Worm (Caenorhabditis elegans) whole organism, L4 larva: Measurements from ENCODE around the gene rig-3.
A peak's percentile ranks its signal among the peaks of the same experiment; 100 is the strongest.

ENCODE experiments used
- F26F4.8 ChIP-seq: fragments of 200-800 bp; sonication (Bioruptor generic); conservative IDR thresholded peaks from 2 replicates; pipeline ENCODE4 v1.3.6; 2022; ENCODE audit warnings: missing genetic modification characterization, missing compliant biosample characterization
- F37D6.2 ChIP-seq: sonication (generic microtip); optimal IDR thresholded peaks from 2 replicates; lab custom pipeline; 2016; ENCODE audit warnings: mild to moderate bottlenecking, missing genetic modification characterization, missing compliant biosample characterization
- T20F7.1 ChIP-seq: fragments of 200-800 bp; sonication (Bioruptor generic); optimal IDR thresholded peaks from 2 replicates; lab custom pipeline; 2018; ENCODE audit warnings: mild to moderate bottlenecking, missing genetic modification characterization, missing compliant biosample characterization
- T26A8.4 ChIP-seq: fragments of 200-800 bp; sonication (Bioruptor generic); IDR thresholded peaks from 2 replicates; pipeline ENCODE4 v1.3.6; 2022; ENCODE audit warnings: missing genetic modification characterization, missing compliant biosample characterization
- Y105C5A.15 ChIP-seq: fragments of 200-800 bp; sonication (Bioruptor generic); IDR thresholded peaks from 2 replicates; pipeline ENCODE4 v1.3.6; 2022; ENCODE audit warnings: missing genetic modification characterization, missing compliant biosample characterization
- ZK337.2 ChIP-seq: fragments of 200-800 bp; sonication (Bioruptor generic); IDR thresholded peaks from 2 replicates; pipeline ENCODE4 v1.3.6; 2022; ENCODE audit warnings: missing genetic modification reagents, missing genetic modification characterization, missing compliant biosample characterization
- aha-1 ChIP-seq: fragments of 150-350 bp; peaks from one replicate; lab custom pipeline; 2014; ENCODE audit warnings: missing biosample characterization, missing genetic modification characterization
- arid-1 ChIP-seq: fragments of 200-800 bp; sonication (Bioruptor generic); conservative IDR thresholded peaks from 2 replicates; pipeline ENCODE4 v1.3.6; 2022; ENCODE audit warnings: missing genetic modification reagents, missing genetic modification characterization, missing compliant biosample characterization
- ctbp-1 ChIP-seq: fragments of 200-800 bp; sonication (Bioruptor generic); IDR thresholded peaks from 2 replicates; pipeline ENCODE4 v1.3.6; 2022; ENCODE audit warnings: missing genetic modification reagents, missing genetic modification characterization, missing compliant biosample characterization
- daf-16 ChIP-seq, 3 experiments: sonication (generic microtip); optimal IDR thresholded peaks; 2 replicates each; lab custom pipeline; 2016 to 2017; ENCODE audit warnings: missing genetic modification characterization in 3 of 3, missing genetic modification reagents in 3 of 3, mild to moderate bottlenecking in 2 of 3, missing compliant biosample characterization in 2 of 3, missing biosample characterization in 1 of 3, moderate library complexity in 1 of 3
- daf-19 ChIP-seq: fragments of 200-800 bp; sonication (Bioruptor generic); conservative IDR thresholded peaks from 2 replicates; pipeline ENCODE4 v1.3.6; 2022; ENCODE audit warnings: missing genetic modification characterization, missing compliant biosample characterization
- daf-8 ChIP-seq: fragments of 200-800 bp; sonication (Bioruptor generic); IDR thresholded peaks from 2 replicates; pipeline ENCODE4 v1.3.6; 2022; ENCODE audit warnings: missing genetic modification characterization, missing compliant biosample characterization
- dmd-6 ChIP-seq: fragments of 200-800 bp; sonication (Bioruptor generic); IDR thresholded peaks from 2 replicates; pipeline ENCODE4 v1.3.6; 2022; ENCODE audit warnings: missing genetic modification reagents, missing genetic modification characterization, missing compliant biosample characterization
- duxl-1 ChIP-seq: sonication (generic microtip); optimal IDR thresholded peaks from 2 replicates; lab custom pipeline; 2016; ENCODE audit warnings: mild to moderate bottlenecking, missing genetic modification characterization, moderate library complexity, missing compliant biosample characterization; ENCODE audit not compliant: poor library complexity
- dve-1 ChIP-seq: sonication (generic microtip); optimal IDR thresholded peaks from 2 replicates; lab custom pipeline; 2017; ENCODE audit warnings: antibody characterized with exemption, mild to moderate bottlenecking, missing genetic modification characterization, missing compliant biosample characterization; ENCODE audit not compliant: insufficient read depth
- egl-27 ChIP-seq: sonication (generic microtip); optimal IDR thresholded peaks from 3 replicates; lab custom pipeline; 2017; ENCODE audit warnings: missing biosample characterization, missing genetic modification reagents, missing genetic modification characterization
- gei-8 ChIP-seq: fragments of 200-800 bp; sonication (Bioruptor generic); optimal IDR thresholded peaks from 2 replicates; lab custom pipeline; 2018; ENCODE audit warnings: mild to moderate bottlenecking, missing genetic modification characterization, missing compliant biosample characterization
- hlh-11 ChIP-seq: fragments of 200-800 bp; sonication (Bioruptor generic); optimal IDR thresholded peaks from 2 replicates; lab custom pipeline; 2018; ENCODE audit warnings: mild to moderate bottlenecking, missing genetic modification characterization, missing compliant biosample characterization
- hlh-30 ChIP-seq: sonication (generic microtip); optimal IDR thresholded peaks from 2 replicates; lab custom pipeline; 2017; ENCODE audit warnings: antibody characterized with exemption, mild to moderate bottlenecking, missing genetic modification characterization, missing compliant biosample characterization; ENCODE audit not compliant: insufficient read depth
- lin-1 ChIP-seq: fragments of 200-800 bp; sonication (Bioruptor generic); IDR thresholded peaks from 2 replicates; pipeline ENCODE4 v1.3.6; 2022; ENCODE audit warnings: missing genetic modification reagents, missing genetic modification characterization, missing compliant biosample characterization
- lin-13 ChIP-seq: fragments of 150-350 bp; optimal IDR thresholded peaks from 2 replicates; lab custom pipeline; 2014; ENCODE audit warnings: missing biosample characterization, missing genetic modification reagents, missing genetic modification characterization
- lin-29 ChIP-seq: fragments of 200-800 bp; sonication (Bioruptor generic); IDR thresholded peaks from 2 replicates; pipeline ENCODE4 v1.3.6; 2022; ENCODE audit warnings: missing genetic modification reagents, missing genetic modification characterization, missing compliant biosample characterization
- lin-39 ChIP-seq: fragments of 150-350 bp; optimal IDR thresholded peaks from 2 replicates; lab custom pipeline; 2014; ENCODE audit warnings: missing biosample characterization, missing genetic modification reagents, missing genetic modification characterization
- lsy-2 ChIP-seq, 2 experiments: fragments of 150-350 bp in 1 of 2; sonication (generic microtip) in 1 of 2; optimal IDR thresholded peaks; 2 replicates each; lab custom pipeline; 2014 to 2017; ENCODE audit warnings: missing biosample characterization in 2 of 2, missing genetic modification characterization in 2 of 2
- mdl-1 ChIP-seq, 2 experiments: fragments of 150-350 bp in 1 of 2; sonication (generic microtip) in 1 of 2; optimal IDR thresholded peaks; 2 replicates each; lab custom pipeline; 2014 to 2017; ENCODE audit warnings: missing biosample characterization in 2 of 2, missing genetic modification characterization in 2 of 2
- mep-1 ChIP-seq: fragments of 150-350 bp; sonication (generic microtip); optimal IDR thresholded peaks from 3 replicates; lab custom pipeline; 2014; ENCODE audit warnings: missing biosample characterization, missing genetic modification characterization
- mes-2 ChIP-seq: sonication (generic microtip); optimal IDR thresholded peaks from 2 replicates; lab custom pipeline; 2016; ENCODE audit warnings: missing genotype, mild to moderate bottlenecking, missing genetic modification characterization, missing compliant biosample characterization; ENCODE audit not compliant: poor library complexity, severe bottlenecking
- mxl-2 ChIP-seq: fragments of 200-800 bp; sonication (Bioruptor generic); conservative IDR thresholded peaks from 2 replicates; pipeline ENCODE4 v1.3.6; 2022; ENCODE audit warnings: missing genetic modification reagents, missing genetic modification characterization, missing compliant biosample characterization
- mxl-3 ChIP-seq: fragments of 200-800 bp; sonication (Bioruptor generic); optimal IDR thresholded peaks from 2 replicates; lab custom pipeline; 2018; ENCODE audit warnings: mild to moderate bottlenecking, missing genetic modification characterization, missing compliant biosample characterization
- nhr-10 ChIP-seq: fragments of 150-350 bp; optimal IDR thresholded peaks from 2 replicates; lab custom pipeline; 2014; ENCODE audit warnings: missing biosample characterization, missing genetic modification characterization
- nhr-11 ChIP-seq: fragments of 150-350 bp; optimal IDR thresholded peaks from 2 replicates; lab custom pipeline; 2014; ENCODE audit warnings: missing biosample characterization, missing genetic modification characterization
- nhr-28 ChIP-seq: fragments of 150-350 bp; optimal IDR thresholded peaks from 2 replicates; lab custom pipeline; 2014; ENCODE audit warnings: missing biosample characterization, missing genetic modification characterization
- nhr-48 ChIP-seq: sonication (generic microtip); optimal IDR thresholded peaks from 2 replicates; lab custom pipeline; 2016; ENCODE audit warnings: mild to moderate bottlenecking, missing genetic modification characterization, missing compliant biosample characterization
- nhr-6 ChIP-seq: fragments of 150-350 bp; optimal IDR thresholded peaks from 2 replicates; lab custom pipeline; 2014; ENCODE audit warnings: missing biosample characterization, missing genetic modification characterization
- nhr-77 ChIP-seq: fragments of 150-350 bp; optimal IDR thresholded peaks from 2 replicates; lab custom pipeline; 2014; ENCODE audit warnings: missing biosample characterization, missing genetic modification characterization
- pqm-1 ChIP-seq: sonication (generic microtip); optimal IDR thresholded peaks from 2 replicates; lab custom pipeline; 2017; ENCODE audit warnings: missing biosample characterization, missing genetic modification characterization
- saeg-2 ChIP-seq: fragments of 200-800 bp; sonication (Bioruptor generic); IDR thresholded peaks from 2 replicates; pipeline ENCODE4 v1.3.6; 2022; ENCODE audit warnings: missing genetic modification reagents, missing genetic modification characterization, missing compliant biosample characterization
- spr-3 ChIP-seq: fragments of 200-800 bp; sonication (Bioruptor generic); optimal IDR thresholded peaks from 2 replicates; lab custom pipeline; 2018; ENCODE audit warnings: mild to moderate bottlenecking, missing genetic modification characterization, missing compliant biosample characterization
- tra-1 ChIP-seq: fragments of 200-800 bp; sonication (Bioruptor generic); IDR thresholded peaks from 2 replicates; pipeline ENCODE4 v1.3.6; 2022; ENCODE audit warnings: missing genetic modification reagents, missing genetic modification characterization, missing compliant biosample characterization
- zag-1 ChIP-seq: fragments of 150-350 bp; optimal IDR thresholded peaks from 2 replicates; lab custom pipeline; 2014; ENCODE audit warnings: missing biosample characterization, missing genetic modification characterization
- zfp-3 ChIP-seq: fragments of 200-800 bp; sonication (Bioruptor generic); conservative IDR thresholded peaks from 2 replicates; pipeline ENCODE4 v1.3.6; 2022; ENCODE audit warnings: missing genetic modification reagents, missing genetic modification characterization, missing compliant biosample characterization
- zip-11 ChIP-seq: fragments of 200-800 bp; sonication (Bioruptor generic); IDR thresholded peaks from 2 replicates; pipeline ENCODE4 v1.3.6; 2022; ENCODE audit warnings: missing genetic modification characterization, missing compliant biosample characterization
- ztf-7 ChIP-seq: fragments of 150-350 bp; optimal IDR thresholded peaks from 2 replicates; lab custom pipeline; 2014; ENCODE audit warnings: missing biosample characterization, missing genetic modification characterization

rig-3 gene

DNA sequence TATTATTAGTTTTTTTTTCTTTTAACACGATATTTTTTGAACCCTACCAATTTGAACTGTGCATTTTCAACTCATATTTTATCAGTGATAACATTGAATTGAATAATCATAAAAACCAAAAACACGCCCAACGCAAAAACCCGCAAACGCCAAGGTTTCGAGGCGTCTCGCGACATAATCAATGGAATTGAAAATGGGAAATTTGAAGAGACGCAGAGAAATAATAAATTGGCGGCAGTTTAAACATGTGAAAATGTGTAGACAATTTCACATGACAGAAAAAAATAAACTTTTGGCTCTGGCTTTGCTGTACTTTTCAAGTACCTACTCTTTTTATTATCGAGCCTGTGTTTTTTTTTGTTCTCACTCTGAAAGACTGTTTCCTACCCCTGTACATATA is 48.6 kb upstream of the rig-3 start (continued):
- peak; percentile 47 for TF ChIP-seq mes-2 (tag; lab: Kevin White, UChicago)
- TF ChIP-seq F37D6.2 (tag; lab: Kevin White, UChicago), result no peak
- no peak for TF ChIP-seq daf-19 (GFP tag; lab: Robert Waterston, UW)
- TF ChIP-seq daf-8 (GFP tag; lab: Robert Waterston, UW), result no peak
- no peak for TF ChIP-seq spr-3 (GFP tag; lab: Kevin White, UChicago)
- TF ChIP-seq lin-29 (GFP tag; lab: Robert Waterston, UW), result no peak
- no peak for TF ChIP-seq egl-27 (tag; lab: Kevin White, UChicago)
- TF ChIP-seq lin-13 (GFP tag; lab: Kevin White, UChicago), result peak; percentile 16
- TF ChIP-seq lin-1 (GFP tag; lab: Robert Waterston, UW), result no peak
- peak; percentile 91 for TF ChIP-seq dve-1 (tag; lab: Kevin White, UChicago)
- TF ChIP-seq saeg-2, result no peak
- TF ChIP-seq pqm-1 (tag; lab: Kevin White, UChicago), result peak; percentile 74
- TF ChIP-seq zag-1 (tag; lab: Kevin White, UChicago), result no peak
- TF ChIP-seq gei-8, result no peak
- TF ChIP-seq nhr-48 (tag; lab: Kevin White, UChicago), result peak; percentile 66
- TF ChIP-seq lsy-2 (tag; optimal IDR thresholded peaks at IDR 0.05; lab: Kevin White, UChicago), result peak in 1 of 2 experiments; percentile 60
- peak; percentile 59 for TF ChIP-seq nhr-77 (tag; lab: Kevin White, UChicago)
- TF ChIP-seq hlh-11 (tag; lab: Kevin White, UChicago), result peak; percentile 86
- no peak for TF ChIP-seq mxl-3 (GFP tag; lab: Kevin White, UChicago)
- TF ChIP-seq ztf-7 (tag; lab: Kevin White, UChicago), result no peak
- TF ChIP-seq Y105C5A.15, result no peak
- TF ChIP-seq ctbp-1 (GFP tag; lab: Robert Waterston, UW), result no peak
- no peak for TF ChIP-seq F26F4.8 (GFP tag; lab: Robert Waterston, UW)
- no peak for TF ChIP-seq duxl-1 (tag; lab: Kevin White, UChicago)
- TF ChIP-seq nhr-28, result peak; percentile 71

DNA sequence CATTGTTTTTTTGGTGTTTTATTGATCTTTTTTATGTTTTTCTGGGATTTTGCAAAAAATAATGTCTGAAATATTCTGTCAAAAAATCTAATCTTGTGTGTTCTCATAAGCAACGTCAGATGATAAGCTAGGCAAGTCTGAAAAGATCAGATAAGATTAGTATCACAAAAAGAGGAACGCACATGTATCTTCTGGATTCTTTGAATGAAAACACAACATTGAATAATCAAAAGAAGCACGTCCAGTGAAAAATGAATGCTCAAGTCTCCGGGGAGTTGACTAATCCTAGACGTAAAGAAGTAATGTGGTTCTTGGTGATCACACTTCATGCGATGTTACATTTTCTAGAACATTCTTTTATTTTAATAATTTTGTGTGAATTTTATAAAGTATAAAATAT is 48.0 kb upstream of the rig-3 start:
- TF ChIP-seq lin-39 (tag; lab: Kevin White, UChicago) (no peak), mep-1 (tag; lab: Kevin White, UChicago) (no peak), aha-1 (tag; lab: Kevin White, UChicago) (no peak)
- TF ChIP-seq, all 104 proteins: peak for 0

DNA sequence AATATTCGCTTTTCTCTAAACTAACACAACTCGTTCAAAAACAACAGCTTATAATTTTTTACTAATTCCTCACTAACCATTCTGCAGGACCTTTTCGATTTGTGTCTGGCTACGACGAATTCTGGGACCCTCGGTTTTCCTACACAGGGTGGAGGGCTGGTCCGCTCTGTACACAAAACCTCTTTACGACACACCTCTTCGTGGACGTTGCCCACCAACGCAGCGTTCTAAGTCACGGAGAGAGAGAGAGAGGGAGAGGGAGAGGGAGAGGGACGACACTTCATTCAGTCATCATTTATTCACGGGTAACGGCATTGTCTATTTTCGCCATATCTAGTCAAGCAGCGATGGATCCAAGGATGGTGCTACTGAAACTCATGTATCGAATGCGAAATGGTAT is 47.0 kb upstream of the rig-3 start, which contains the start of gene atg-2:
atg-2 (plus strand) TSS at position 301 of the 400 bp plus-strand sequence.
- TF ChIP-seq Y105C5A.15 (no peak), nhr-6 (tag; lab: Kevin White, UChicago) (no peak), T26A8.4 (GFP tag; lab: Robert Waterston, UW) (no peak)

DNA sequence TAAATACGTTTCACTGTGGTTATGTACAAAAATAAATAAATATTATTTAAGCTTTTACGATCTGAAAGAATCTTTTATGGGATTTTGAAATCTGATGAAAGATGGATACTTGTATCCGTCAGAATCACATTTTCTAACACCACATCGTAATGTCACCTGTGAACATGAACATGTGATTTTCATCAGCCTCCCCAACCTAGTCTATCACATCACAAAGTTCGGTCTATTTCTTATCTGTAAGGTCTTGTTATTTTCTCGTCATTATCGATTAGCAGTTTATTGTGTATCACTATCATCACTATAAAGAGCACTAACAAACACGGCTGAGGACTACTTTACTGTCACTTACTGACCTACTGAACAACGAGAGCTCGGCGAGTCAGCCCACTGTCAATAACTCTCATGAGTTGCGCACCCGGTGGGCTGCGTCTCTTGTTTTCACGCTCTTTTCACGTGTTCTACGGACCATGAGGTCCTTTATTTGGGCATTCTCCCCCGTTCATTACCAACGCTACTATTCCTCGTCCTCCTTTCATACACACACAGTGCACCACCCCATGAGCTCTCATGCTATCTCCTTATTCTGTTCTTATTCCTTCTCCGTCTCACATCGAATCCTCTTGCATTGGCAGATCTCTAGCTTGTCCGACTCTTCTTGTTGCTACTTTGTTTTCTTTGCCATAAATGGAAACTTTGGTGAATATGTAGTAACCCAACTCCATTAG is 46.1 kb upstream of the rig-3 start:
- TF ChIP-seq mdl-1 (tag; optimal IDR thresholded peaks at IDR 0.05; lab: Kevin White, UChicago) (peak in 1 of 2 experiments; percentile 51), nhr-48 (tag; lab: Kevin White, UChicago) (peak; percentile 36), tra-1 (peak; percentile 39; the same call in 1 of the 2 replicates), pqm-1 (tag; lab: Kevin White, UChicago) (peak; percentile 2), dve-1 (tag; lab: Kevin White, UChicago) (peak; percentile 63), daf-16 (GFP tag; optimal IDR thresholded peaks at IDR 0.05; lab: Kevin White, UChicago) (no peak), daf-16 (tag; optimal IDR thresholded peaks at IDR 0.05; lab: Kevin White, UChicago) (peak; percentile 83), hlh-30 (tag; lab: Kevin White, UChicago) (peak; percentile 77), dmd-6 (GFP tag; lab: Robert Waterston, UW) (peak; percentile 52; the same call in 1 of the 2 replicates), T20F7.1 (GFP tag; lab: Kevin White, UChicago) (peak; percentile 44), aha-1 (tag; lab: Kevin White, UChicago) (peak; percentile 28), mes-2 (tag; lab: Kevin White, UChicago) (peak; percentile 16), nhr-11 (tag; lab: Kevin White, UChicago) (peak; percentile 33), nhr-10 (tag; lab: Kevin White, UChicago) (peak; percentile 2), T26A8.4 (GFP tag; lab: Robert Waterston, UW) (0 out of 2 replicates have a peak, but pooled peaks have one; percentile 24), zip-11 (GFP tag; lab: Robert Waterston, UW) (no peak), hlh-11 (tag; lab: Kevin White, UChicago) (peak; percentile 70), zfp-3 (GFP tag; lab: Robert Waterston, UW) (no peak), arid-1 (no peak), mxl-2 (GFP tag; lab: Robert Waterston, UW) (peak; percentile 75; the same call in 1 of the 2 replicates), ZK337.2 (GFP tag; lab: Robert Waterston, UW) (no peak)
